Worm (Caenorhabditis elegans): ENCODE measurements around the gene F02A9.1.

- no peak for TF ChIP-seq M03D4.4 (tag; optimal IDR thresholded peaks at IDR 0.05)
- no peak for TF ChIP-seq pha-4 (tag; optimal IDR thresholded peaks at IDR 0.05)
- TF ChIP-seq unc-62 (GFP tag; optimal IDR thresholded peaks at IDR 0.05) = no peak
- no peak for TF ChIP-seq snpc-4 (tag; optimal IDR thresholded peaks at IDR 0.05)
These were observed 32.1 kb upstream of the F02A9.1 start for ce11 chrIII:9109726-9110125.
